Worm (Caenorhabditis elegans) whole organism, late embryonic: Measurements from ENCODE around the gene tbb-2.

Source experiments
- C08G9.2 ChIP-seq: sonication (generic microtip); optimal IDR thresholded peaks from 2 replicates; lab custom pipeline; 2016; ENCODE audit warnings: mild to moderate bottlenecking, missing genetic modification characterization, moderate library complexity, missing compliant biosample characterization
- F13H6.1 ChIP-seq: sonication (generic microtip); optimal IDR thresholded peaks from 2 replicates; lab custom pipeline; 2016; ENCODE audit warnings: missing genetic modification characterization, missing compliant biosample characterization
- K02D7.2 ChIP-seq: sonication (generic microtip); optimal IDR thresholded peaks from 2 replicates; lab custom pipeline; 2017; ENCODE audit warnings: mild to moderate bottlenecking, missing genetic modification characterization, missing compliant biosample characterization
- K09A11.1 ChIP-seq: sonication (generic microtip); optimal IDR thresholded peaks from 2 replicates; lab custom pipeline; 2017; ENCODE audit warnings: antibody characterized with exemption, mild to moderate bottlenecking, missing genetic modification characterization, missing compliant biosample characterization; ENCODE audit not compliant: insufficient read depth
- T23F11.4 ChIP-seq: fragments of 200-800 bp; sonication (Bioruptor generic); optimal IDR thresholded peaks from 2 replicates; lab custom pipeline; 2018; ENCODE audit warnings: mild to moderate bottlenecking, missing genetic modification characterization, missing compliant biosample characterization
- Y22D7AL.16 ChIP-seq: sonication (generic microtip); optimal IDR thresholded peaks from 2 replicates; lab custom pipeline; 2016; ENCODE audit warnings: missing genetic modification characterization, missing compliant biosample characterization
- ceh-14 ChIP-seq: sonication (generic microtip); optimal IDR thresholded peaks from 2 replicates; lab custom pipeline; 2016; ENCODE audit warnings: missing genotype, missing genetic modification characterization, missing compliant biosample characterization
- ceh-18 ChIP-seq: sonication (generic microtip); optimal IDR thresholded peaks from 2 replicates; lab custom pipeline; 2016; ENCODE audit warnings: missing genetic modification characterization, missing compliant biosample characterization
- ceh-22 ChIP-seq: sonication (generic microtip); optimal IDR thresholded peaks from 2 replicates; lab custom pipeline; 2017; ENCODE audit warnings: missing biosample characterization, missing genetic modification characterization
- ceh-31 ChIP-seq: sonication (generic microtip); optimal IDR thresholded peaks from 2 replicates; lab custom pipeline; 2016; ENCODE audit warnings: missing genetic modification characterization, missing compliant biosample characterization
- ceh-34 ChIP-seq: sonication (generic microtip); optimal IDR thresholded peaks from 2 replicates; lab custom pipeline; 2016; ENCODE audit warnings: mild to moderate bottlenecking, missing genetic modification characterization, missing compliant biosample characterization
- ceh-48 ChIP-seq: sonication (generic microtip); optimal IDR thresholded peaks from 2 replicates; lab custom pipeline; 2016; ENCODE audit warnings: missing genetic modification characterization, inconsistent platforms, missing compliant biosample characterization
- ceh-6 ChIP-seq: fragments of 200-800 bp; sonication (Bioruptor generic); optimal IDR thresholded peaks from 2 replicates; lab custom pipeline; 2018; ENCODE audit warnings: mild to moderate bottlenecking, missing genetic modification characterization, missing compliant biosample characterization
- ceh-9 ChIP-seq: sonication (generic microtip); optimal IDR thresholded peaks from 2 replicates; lab custom pipeline; 2016; ENCODE audit warnings: mild to moderate bottlenecking, missing genetic modification characterization, inconsistent platforms, missing compliant biosample characterization
- ets-4 ChIP-seq: sonication (generic microtip); optimal IDR thresholded peaks from 2 replicates; lab custom pipeline; 2016; ENCODE audit warnings: missing genetic modification characterization, missing compliant biosample characterization
- fax-1 ChIP-seq: sonication (generic microtip); optimal IDR thresholded peaks from 2 replicates; lab custom pipeline; 2016; ENCODE audit warnings: missing genotype, missing genetic modification characterization, missing compliant biosample characterization
- fkh-10 ChIP-seq: fragments of 150-350 bp; optimal IDR thresholded peaks from 2 replicates; lab custom pipeline; 2014; ENCODE audit warnings: missing biosample characterization, missing genetic modification reagents, missing genetic modification characterization
- fkh-6 ChIP-seq: sonication (generic microtip); optimal IDR thresholded peaks from 2 replicates; lab custom pipeline; 2016; ENCODE audit warnings: missing genetic modification characterization, missing compliant biosample characterization
- gmeb-2 ChIP-seq: sonication (generic microtip); optimal IDR thresholded peaks from 2 replicates; lab custom pipeline; 2016; ENCODE audit warnings: missing genetic modification characterization, inconsistent platforms, missing compliant biosample characterization
- hlh-13 ChIP-seq: fragments of 200-800 bp; sonication (Bioruptor generic); optimal IDR thresholded peaks from 2 replicates; lab custom pipeline; 2018; ENCODE audit warnings: mild to moderate bottlenecking, missing genetic modification characterization, missing compliant biosample characterization
- hlh-15 ChIP-seq: sonication (generic microtip); optimal IDR thresholded peaks from 2 replicates; lab custom pipeline; 2016; ENCODE audit warnings: missing genetic modification characterization, missing compliant biosample characterization
- hlh-30 ChIP-seq: sonication (generic microtip); optimal IDR thresholded peaks from 2 replicates; lab custom pipeline; 2017; ENCODE audit warnings: antibody characterized with exemption, missing genetic modification characterization, missing compliant biosample characterization; ENCODE audit not compliant: insufficient read depth
- hlh-6 ChIP-seq: sonication (generic microtip); optimal IDR thresholded peaks from 2 replicates; lab custom pipeline; 2016; ENCODE audit warnings: missing genotype, missing genetic modification characterization, missing compliant biosample characterization
- lim-6 ChIP-seq: sonication (generic microtip); optimal IDR thresholded peaks from 2 replicates; lab custom pipeline; 2016; ENCODE audit warnings: missing genetic modification characterization, missing compliant biosample characterization
- madf-2 ChIP-seq: sonication (generic microtip); optimal IDR thresholded peaks from 2 replicates; lab custom pipeline; 2017; ENCODE audit warnings: missing genetic modification characterization, missing compliant biosample characterization
- nfya-1 ChIP-seq: sonication (generic microtip); optimal IDR thresholded peaks from 2 replicates; lab custom pipeline; 2017; ENCODE audit warnings: missing genetic modification characterization, mild to moderate bottlenecking, missing compliant biosample characterization, antibody characterized with exemption, moderate library complexity
- nhr-11 ChIP-seq: fragments of 150-350 bp; optimal IDR thresholded peaks from 2 replicates; lab custom pipeline; 2014; ENCODE audit warnings: missing biosample characterization, missing genetic modification characterization
- nhr-232 ChIP-seq: sonication (generic microtip); optimal IDR thresholded peaks from 2 replicates; lab custom pipeline; 2016; ENCODE audit warnings: missing genetic modification characterization, missing compliant biosample characterization
- npax-4 ChIP-seq: sonication (generic microtip); optimal IDR thresholded peaks from 2 replicates; lab custom pipeline; 2016; ENCODE audit warnings: missing genetic modification characterization, missing compliant biosample characterization
- pax-1 ChIP-seq: fragments of 150-350 bp; optimal IDR thresholded peaks from 2 replicates; lab custom pipeline; 2014; ENCODE audit warnings: missing biosample characterization, missing genetic modification characterization
- pha-2 ChIP-seq: sonication (generic microtip); optimal IDR thresholded peaks from 2 replicates; lab custom pipeline; 2017; ENCODE audit warnings: mild to moderate bottlenecking, missing genetic modification characterization, missing compliant biosample characterization
- pha-4 ChIP-seq: fragments of 150-350 bp; optimal IDR thresholded peaks from 2 replicates; lab custom pipeline; 2018; ENCODE audit warnings: missing biosample characterization, missing genetic modification reagents, missing genetic modification characterization
- pqm-1 ChIP-seq: sonication (generic microtip); optimal IDR thresholded peaks from 2 replicates; lab custom pipeline; 2016; ENCODE audit warnings: missing genetic modification characterization, missing compliant biosample characterization
- pros-1 ChIP-seq: fragments of 150-350 bp; optimal IDR thresholded peaks from 2 replicates; lab custom pipeline; 2014; ENCODE audit warnings: missing biosample characterization, missing genetic modification reagents, missing genetic modification characterization
- ref-2 ChIP-seq: sonication (generic microtip); optimal IDR thresholded peaks from 2 replicates; lab custom pipeline; 2016; ENCODE audit warnings: missing genetic modification characterization, missing compliant biosample characterization
- sdc-2 ChIP-seq: sonication (generic microtip); optimal IDR thresholded peaks from 2 replicates; lab custom pipeline; 2016; ENCODE audit warnings: missing genotype, missing genetic modification characterization, missing compliant biosample characterization
- sox-2 ChIP-seq: fragments of 200-800 bp; sonication (Bioruptor generic); IDR thresholded peaks from 2 replicates; pipeline ENCODE4 v1.3.6; 2022; ENCODE audit warnings: missing genetic modification reagents, missing genetic modification characterization, missing compliant biosample characterization
- sox-4 ChIP-seq: sonication (generic microtip); optimal IDR thresholded peaks from 2 replicates; lab custom pipeline; 2017; ENCODE audit warnings: mild to moderate bottlenecking, missing genetic modification characterization, inconsistent platforms, missing compliant biosample characterization
- syd-9 ChIP-seq: sonication (generic microtip); optimal IDR thresholded peaks from 2 replicates; lab custom pipeline; 2016; ENCODE audit warnings: mild to moderate bottlenecking, missing genetic modification characterization, moderate library complexity, missing compliant biosample characterization
- tbx-2 ChIP-seq: sonication (generic microtip); optimal IDR thresholded peaks from 2 replicates; lab custom pipeline; 2016; ENCODE audit warnings: missing genetic modification characterization, missing compliant biosample characterization
- unc-3 ChIP-seq, 2 experiments: fragments of 200-800 bp in 1 of 2; sonication (Bioruptor generic) in 1 of 2; sonication (generic microtip) in 1 of 2; conservative IDR thresholded peaks in 1 of 2; optimal IDR thresholded peaks in 1 of 2; 2 replicates each; pipeline versions ENCODE4 v1.3.6 to Lab custom; 2016 to 2022; ENCODE audit warnings: missing compliant biosample characterization in 2 of 2, missing genetic modification characterization in 2 of 2, missing genetic modification reagents in 1 of 2
- unc-42 ChIP-seq: sonication (generic microtip); optimal IDR thresholded peaks from 2 replicates; lab custom pipeline; 2016; ENCODE audit warnings: missing genotype, missing genetic modification characterization, missing compliant biosample characterization
- ztf-16 ChIP-seq: sonication (generic microtip); optimal IDR thresholded peaks from 2 replicates; lab custom pipeline; 2017; ENCODE audit warnings: missing genetic modification characterization, missing compliant biosample characterization

The tbb-2 gene

ce11 chrIII:4015382-4015986, 1.9 kb downstream of the tbb-2 start:
- no peak for TF ChIP-seq T23F11.4
- TF ChIP-seq npax-4 (tag; lab: Kevin White, UChicago): no peak
- TF ChIP-seq fkh-6 (tag; lab: Kevin White, UChicago): no peak

ce11 chrIII:4013061-4013460, 4.4 kb downstream of the tbb-2 start:
- no peak for TF ChIP-seq nhr-11 (tag; lab: Kevin White, UChicago)
- no peak for TF ChIP-seq fax-1
- TF ChIP-seq ceh-22: no peak
- TF ChIP-seq nhr-232 (tag; lab: Kevin White, UChicago): no peak
- no peak for TF ChIP-seq pros-1 (tag; lab: Kevin White, UChicago)
- TF ChIP-seq npax-4 (tag; lab: Kevin White, UChicago): no peak
- no peak for TF ChIP-seq ceh-6 (GFP tag; lab: Kevin White, UChicago)
- TF ChIP-seq ceh-18: no peak
- no peak for TF ChIP-seq pha-2 (tag; lab: Kevin White, UChicago)
- no peak for TF ChIP-seq ceh-9 (tag; lab: Kevin White, UChicago)
- TF ChIP-seq F13H6.1 (tag; lab: Kevin White, UChicago): no peak
- no peak for TF ChIP-seq Y22D7AL.16 (tag; lab: Kevin White, UChicago)
- no peak for TF ChIP-seq K02D7.2 (tag; lab: Kevin White, UChicago)

- TF ChIP-seq ceh-18 (no peak), Y22D7AL.16 (tag; lab: Kevin White, UChicago) (no peak), hlh-6 (tag; lab: Kevin White, UChicago) (no peak), nhr-11 (tag; lab: Kevin White, UChicago) (no peak), sox-4 (tag; lab: Kevin White, UChicago) (no peak), ztf-16 (tag; lab: Kevin White, UChicago) (no peak), sox-2 (GFP tag; lab: Robert Waterston, UW) (no peak), tbx-2 (tag; lab: Kevin White, UChicago) (no peak), ceh-48 (tag; lab: Kevin White, UChicago) (no peak), pros-1 (tag; lab: Kevin White, UChicago) (no peak), pha-4 (no peak), T23F11.4 (no peak), fkh-10 (GFP tag; lab: Kevin White, UChicago) (no peak), hlh-15 (tag; lab: Kevin White, UChicago) (no peak), unc-3 (GFP tag; conservative IDR thresholded peaks at IDR 0.05; lab: Robert Waterston, UW) (no peak), unc-3 (tag; optimal IDR thresholded peaks at IDR 0.05; lab: Kevin White, UChicago) (no peak)
Observed at ce11 chrIII:4012036-4012435, 5.4 kb downstream of the tbb-2 start, which contains the start of gene C36E8.4. Gene C36E8.4, plus strand, starts transcription at chrIII:4012336.

DNA sequence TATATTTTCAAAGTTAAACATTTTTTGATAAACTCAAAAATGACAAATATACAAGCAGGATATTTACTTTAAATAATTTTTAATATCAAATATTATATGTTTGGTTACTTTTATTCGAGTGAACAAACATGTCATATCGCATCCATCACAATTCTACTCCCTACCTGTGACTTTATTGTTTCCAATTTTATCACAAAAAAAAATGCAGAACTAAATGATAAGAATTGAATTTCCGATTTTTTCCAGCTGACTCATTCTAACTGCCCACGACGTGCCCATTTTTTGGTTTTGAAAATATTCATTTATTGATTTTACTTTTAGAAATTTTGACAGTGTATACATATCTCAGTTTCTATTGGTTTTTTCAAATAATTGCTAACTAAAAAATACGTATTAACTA, 6.4 kb downstream of the tbb-2 start:
- no peak for TF ChIP-seq pros-1 (tag; lab: Kevin White, UChicago)
- TF ChIP-seq sdc-2 (tag; lab: Kevin White, UChicago): no peak
- TF ChIP-seq madf-2 (tag; lab: Kevin White, UChicago): no peak
- TF ChIP-seq hlh-6 (tag; lab: Kevin White, UChicago): no peak
- no peak for TF ChIP-seq sox-4 (tag; lab: Kevin White, UChicago)
- no peak for TF ChIP-seq pax-1 (tag; lab: Kevin White, UChicago)
- TF ChIP-seq fkh-10 (GFP tag; lab: Kevin White, UChicago): no peak
- TF ChIP-seq K02D7.2 (tag; lab: Kevin White, UChicago): no peak
- no peak for TF ChIP-seq T23F11.4
- TF ChIP-seq gmeb-2 (tag; lab: Kevin White, UChicago): no peak
- TF ChIP-seq lim-6: no peak
- no peak for TF ChIP-seq ceh-14
- no peak for TF ChIP-seq fkh-6 (tag; lab: Kevin White, UChicago)
- no peak for TF ChIP-seq pqm-1 (tag; lab: Kevin White, UChicago)

ce11 chrIII:4010168-4010567, 7.3 kb downstream of the tbb-2 start:
- TF ChIP-seq hlh-30 (tag; lab: Kevin White, UChicago): no peak
- no peak for TF ChIP-seq hlh-13 (GFP tag; lab: Kevin White, UChicago)
- TF ChIP-seq tbx-2 (tag; lab: Kevin White, UChicago): peak; percentile 69
- no peak for TF ChIP-seq ets-4 (tag; lab: Kevin White, UChicago)
- peak; percentile 55 for TF ChIP-seq ceh-34 (tag; lab: Kevin White, UChicago)
- peak; percentile 18 for TF ChIP-seq ceh-6 (GFP tag; lab: Kevin White, UChicago)
- TF ChIP-seq ceh-31 (tag; lab: Kevin White, UChicago): peak; percentile 25
- no peak for TF ChIP-seq fkh-6 (tag; lab: Kevin White, UChicago)
- peak; percentile 4 for TF ChIP-seq syd-9 (tag; lab: Kevin White, UChicago)
- peak; percentile 50 for TF ChIP-seq nfya-1 (tag; lab: Kevin White, UChicago)
- peak; percentile 6 for TF ChIP-seq C08G9.2 (tag; lab: Kevin White, UChicago)
- TF ChIP-seq ref-2: peak; percentile 67
- no peak for TF ChIP-seq K09A11.1
- TF ChIP-seq unc-42 (tag; lab: Kevin White, UChicago): peak; percentile 11
- peak; percentile 68 for TF ChIP-seq hlh-6 (tag; lab: Kevin White, UChicago)
- TF ChIP-seq, all 69 proteins: peak for 10
